Worm (Caenorhabditis elegans): ENCODE measurements around the gene Y41C4A.8.

Gene Y41C4A.8

ce11 chrIII:11737527-11737926 lies 28.9 kb upstream of the Y41C4A.8 start, which contains the start of gene sup-1:
Gene sup-1 (minus strand): TSS chrIII:11737627.
- TF ChIP-seq aly-2 (tag; optimal IDR thresholded peaks at IDR 0.05) (no peak), lsy-2 (tag; optimal IDR thresholded peaks at IDR 0.05) (no peak), alr-1 (tag; optimal IDR thresholded peaks at IDR 0.05) (no peak), fos-1 (tag; optimal IDR thresholded peaks at IDR 0.05) (no peak), R02D3.7 (tag; optimal IDR thresholded peaks at IDR 0.05) (no peak), nhr-6 (tag; optimal IDR thresholded peaks at IDR 0.05) (no peak), unc-62 (GFP tag; optimal IDR thresholded peaks at IDR 0.05) (no peak)

- TF ChIP-seq elt-1 (tag; optimal IDR thresholded peaks at IDR 0.05), result no peak
- TF ChIP-seq nhr-129 (tag; optimal IDR thresholded peaks at IDR 0.05), result no peak
- TF ChIP-seq zag-1 (tag; optimal IDR thresholded peaks at IDR 0.05), result no peak
- TF ChIP-seq nhr-21 (tag; optimal IDR thresholded peaks at IDR 0.05), result no peak
- no peak for TF ChIP-seq sma-9 (GFP tag; optimal IDR thresholded peaks at IDR 0.05)
- no peak for TF ChIP-seq sma-9 (tag; optimal IDR thresholded peaks at IDR 0.05)
- no peak for TF ChIP-seq egl-27 (tag; optimal IDR thresholded peaks at IDR 0.05)
- TF ChIP-seq unc-55 (GFP tag; optimal IDR thresholded peaks at IDR 0.05), result no peak
- TF ChIP-seq ceh-16 (tag; optimal IDR thresholded peaks at IDR 0.05), result no peak
- no peak for TF ChIP-seq mbf-1 (tag; optimal IDR thresholded peaks at IDR 0.05)
- no peak for TF ChIP-seq ZK546.5 (tag; optimal IDR thresholded peaks at IDR 0.05)
- no peak for TF ChIP-seq sma-3 (GFP tag; optimal IDR thresholded peaks at IDR 0.05)
- TF ChIP-seq fos-1 (tag; optimal IDR thresholded peaks at IDR 0.05), result no peak
- TF ChIP-seq sem-4 (tag; optimal IDR thresholded peaks at IDR 0.05), result no peak
Observed at ce11 chrIII:11732943-11733342, 24.3 kb upstream of the Y41C4A.8 start.

ce11 chrIII:11732056-11732455 lies 23.4 kb upstream of the Y41C4A.8 start, which contains the start of gene Y41C4A.21:
Gene Y41C4A.21 (plus strand): TSS chrIII:11732356.
- TF ChIP-seq nhr-11 (tag; optimal IDR thresholded peaks at IDR 0.05) (no peak), nhr-129 (tag; optimal IDR thresholded peaks at IDR 0.05) (no peak), ceh-16 (tag; optimal IDR thresholded peaks at IDR 0.05) (no peak), dmd-4 (tag; optimal IDR thresholded peaks at IDR 0.05) (no peak)

- no peak for TF ChIP-seq lin-11 (tag; optimal IDR thresholded peaks at IDR 0.05)
- no peak for TF ChIP-seq nhr-129 (tag; optimal IDR thresholded peaks at IDR 0.05)
- no peak for TF ChIP-seq unc-55 (GFP tag; optimal IDR thresholded peaks at IDR 0.05)
- TF ChIP-seq ceh-16 (tag; optimal IDR thresholded peaks at IDR 0.05), result no peak
- TF ChIP-seq fos-1 (tag; optimal IDR thresholded peaks at IDR 0.05), result no peak
- no peak for TF ChIP-seq nhr-25 (tag; optimal IDR thresholded peaks at IDR 0.05)
- TF ChIP-seq C34F6.9 (tag; optimal IDR thresholded peaks at IDR 0.05), result no peak
- no peak for TF ChIP-seq ceh-82 (tag; optimal IDR thresholded peaks at IDR 0.05)
- no peak for TF ChIP-seq peb-1 (tag; optimal IDR thresholded peaks at IDR 0.05)
- no peak for TF ChIP-seq lin-13 (GFP tag; optimal IDR thresholded peaks at IDR 0.05)
- no peak for TF ChIP-seq ztf-11 (tag; optimal IDR thresholded peaks at IDR 0.05)
- no peak for TF ChIP-seq ama-1 (optimal IDR thresholded peaks at IDR 0.05)
- no peak for TF ChIP-seq aly-2 (tag; optimal IDR thresholded peaks at IDR 0.05)
- no peak for TF ChIP-seq mdl-1 (tag; optimal IDR thresholded peaks at IDR 0.05)
- TF ChIP-seq elt-1 (tag; optimal IDR thresholded peaks at IDR 0.05), result no peak
- TF ChIP-seq blmp-1 (tag; optimal IDR thresholded peaks at IDR 0.05; ENCODE audit: insufficient read depth), result no peak
- no peak for TF ChIP-seq ztf-4 (tag; optimal IDR thresholded peaks at IDR 0.05)
- no peak for TF ChIP-seq skn-1 (tag; optimal IDR thresholded peaks at IDR 0.05)
- TF ChIP-seq mbf-1 (tag; optimal IDR thresholded peaks at IDR 0.05), result no peak
- no peak for TF ChIP-seq ztf-1 (GFP tag; conservative IDR thresholded peaks at IDR 0.05)
Observed at ce11 chrIII:11731491-11731890, 22.9 kb upstream of the Y41C4A.8 start.

- TF ChIP-seq ztf-4 (tag; optimal IDR thresholded peaks at IDR 0.05), result no peak
- TF ChIP-seq nhr-77 (tag; optimal IDR thresholded peaks at IDR 0.05), result no peak
- TF ChIP-seq fos-1 (tag; optimal IDR thresholded peaks at IDR 0.05), result no peak
- no peak for TF ChIP-seq unc-39 (tag; optimal IDR thresholded peaks at IDR 0.05)
- TF ChIP-seq R02D3.7 (tag; optimal IDR thresholded peaks at IDR 0.05), result no peak
- no peak for TF ChIP-seq C34F6.9 (tag; optimal IDR thresholded peaks at IDR 0.05)
- TF ChIP-seq unc-62 (GFP tag; optimal IDR thresholded peaks at IDR 0.05), result no peak
- TF ChIP-seq nhr-25 (tag; optimal IDR thresholded peaks at IDR 0.05), result no peak
- no peak for TF ChIP-seq zag-1 (tag; optimal IDR thresholded peaks at IDR 0.05)
- no peak for TF ChIP-seq lsy-2 (tag; optimal IDR thresholded peaks at IDR 0.05)
Observed at ce11 chrIII:11730850-11731249, 22.2 kb upstream of the Y41C4A.8 start.

All from whole organism, L2 larva.